Fruit fly (Drosophila melanogaster) whole organism, embryonic: ENCODE measurements around the gene CG1951.

Source experiments
- Atf-2 ChIP-seq: fragments of 200-800 bp; sonication (Bioruptor generic); optimal IDR thresholded peaks from 2 replicates; lab custom pipeline; 2016; ENCODE audit warnings: missing biosample characterization, missing genetic modification characterization
- Bdp1 ChIP-seq: fragments of 200-800 bp; sonication (Bioruptor generic); optimal IDR thresholded peaks from 3 replicates; lab custom pipeline; 2016; ENCODE audit warnings: missing biosample characterization, missing genetic modification characterization
- CG10267 ChIP-seq: fragments of 200-800 bp; sonication (Bioruptor generic); optimal IDR thresholded peaks from 2 replicates; lab custom pipeline; 2018; ENCODE audit warnings: missing biosample characterization, mild to moderate bottlenecking, missing genetic modification characterization, moderate library complexity
- CG10565 ChIP-seq: fragments of 200-800 bp; sonication (Bioruptor generic); optimal IDR thresholded peaks from 3 replicates; lab custom pipeline; 2016; ENCODE audit warnings: missing biosample characterization, mild to moderate bottlenecking, missing genetic modification characterization
- CG11093 ChIP-seq: fragments of 200-800 bp; sonication (Bioruptor generic); IDR thresholded peaks from 3 replicates; pipeline ENCODE4 v1.3.6; 2022; ENCODE audit warnings: missing biosample characterization, missing genetic modification characterization
- CG12391 ChIP-seq: fragments of 200-800 bp; sonication (Bioruptor generic); optimal IDR thresholded peaks from 3 replicates; lab custom pipeline; 2018; ENCODE audit warnings: missing biosample characterization, mild to moderate bottlenecking, missing genetic modification characterization, moderate library complexity
- CG12942 ChIP-seq: fragments of 200-800 bp; sonication (Bioruptor generic); optimal IDR thresholded peaks from 3 replicates; lab custom pipeline; 2016; ENCODE audit warnings: missing biosample characterization, missing genetic modification characterization
- CG13624 ChIP-seq: fragments of 200-800 bp; sonication (Bioruptor generic); optimal IDR thresholded peaks from 2 replicates; lab custom pipeline; 2016; ENCODE audit warnings: missing biosample characterization, missing genetic modification characterization
- CG13775 ChIP-seq: fragments of 200-800 bp; sonication (Bioruptor generic); optimal IDR thresholded peaks from 3 replicates; lab custom pipeline; 2017; ENCODE audit warnings: missing biosample characterization, mild to moderate bottlenecking, missing genetic modification characterization
- CG14441 ChIP-seq: fragments of 200-800 bp; sonication (Bioruptor generic); IDR thresholded peaks from 2 replicates; pipeline ENCODE4 v1.3.6; 2022; ENCODE audit warnings: missing biosample characterization, missing genetic modification characterization
- CG14667 ChIP-seq: fragments of 200-800 bp; sonication (Bioruptor generic); IDR thresholded peaks from 2 replicates; pipeline ENCODE4 v1.3.6; 2022; ENCODE audit warnings: missing biosample characterization, missing genetic modification characterization
- CG15269 ChIP-seq: fragments of 200-800 bp; sonication (Bioruptor generic); optimal IDR thresholded peaks from 2 replicates; lab custom pipeline; 2018; ENCODE audit warnings: missing biosample characterization, mild to moderate bottlenecking, missing genetic modification characterization, moderate library complexity
- CG15479 ChIP-seq: fragments of 200-800 bp; sonication (Bioruptor generic); optimal IDR thresholded peaks from 3 replicates; lab custom pipeline; 2019; ENCODE audit warnings: missing biosample characterization, mild to moderate bottlenecking, missing genetic modification characterization, moderate library complexity
- CG15514 ChIP-seq: fragments of 200-800 bp; sonication (Bioruptor generic); optimal IDR thresholded peaks from 3 replicates; lab custom pipeline; 2017; ENCODE audit warnings: missing biosample characterization, missing genetic modification characterization, mild to moderate bottlenecking, moderate library complexity, missing genetic modification reagents
- CG1792 ChIP-seq: fragments of 200-800 bp; sonication (Bioruptor generic); optimal IDR thresholded peaks from 2 replicates; lab custom pipeline; 2016; ENCODE audit warnings: missing biosample characterization, missing genetic modification characterization
- CG18476 ChIP-seq: fragments of 200-800 bp; sonication (Bioruptor generic); optimal IDR thresholded peaks from 2 replicates; lab custom pipeline; 2016; ENCODE audit warnings: missing biosample characterization, mild to moderate bottlenecking, missing genetic modification characterization
- CG31388 ChIP-seq: fragments of 200-800 bp; sonication (Bioruptor generic); optimal IDR thresholded peaks from 2 replicates; lab custom pipeline; 2016; ENCODE audit warnings: missing biosample characterization, missing genetic modification characterization
- CG32767 ChIP-seq: fragments of 200-800 bp; sonication (Bioruptor generic); IDR thresholded peaks from 2 replicates; pipeline ENCODE4 v1.3.6; 2022; ENCODE audit warnings: missing biosample characterization, missing genetic modification characterization
- CG3281 ChIP-seq: fragments of 200-800 bp; sonication (Bioruptor generic); optimal IDR thresholded peaks from 3 replicates; lab custom pipeline; 2017; ENCODE audit warnings: missing biosample characterization, mild to moderate bottlenecking, missing genetic modification characterization
- CG33213 ChIP-seq: fragments of 200-800 bp; sonication (Bioruptor generic); optimal IDR thresholded peaks from 3 replicates; lab custom pipeline; 2016; ENCODE audit warnings: missing biosample characterization, missing genetic modification characterization
- CG34422 ChIP-seq: fragments of 200-800 bp; sonication (Bioruptor generic); IDR thresholded peaks from 3 replicates; pipeline ENCODE4 v1.3.6; 2022; ENCODE audit warnings: missing biosample characterization, missing genetic modification characterization
- CG3847 ChIP-seq: fragments of 200-800 bp; sonication (Bioruptor generic); IDR thresholded peaks from 2 replicates; pipeline ENCODE4 v1.3.6; 2022; ENCODE audit warnings: missing biosample characterization, missing genetic modification characterization
- CG4282 ChIP-seq: fragments of 200-800 bp; sonication (Bioruptor generic); optimal IDR thresholded peaks from 2 replicates; lab custom pipeline; 2016; ENCODE audit warnings: missing biosample characterization, missing genetic modification characterization
- CG4424 ChIP-seq: fragments of 200-800 bp; sonication (Bioruptor generic); optimal IDR thresholded peaks from 3 replicates; lab custom pipeline; 2016; ENCODE audit warnings: missing biosample characterization, missing genetic modification characterization
- CG6813 ChIP-seq: fragments of 200-800 bp; sonication (Bioruptor generic); optimal IDR thresholded peaks from 2 replicates; lab custom pipeline; 2017; ENCODE audit warnings: missing biosample characterization, missing genetic modification characterization, mild to moderate bottlenecking, moderate library complexity, missing genetic modification reagents
- CG7271 ChIP-seq: fragments of 200-800 bp; sonication (Bioruptor generic); optimal IDR thresholded peaks from 2 replicates; lab custom pipeline; 2018; ENCODE audit warnings: missing biosample characterization, mild to moderate bottlenecking, missing genetic modification characterization, moderate library complexity
- CG8944 ChIP-seq: fragments of 200-800 bp; sonication (Bioruptor generic); optimal IDR thresholded peaks from 3 replicates; lab custom pipeline; 2016; ENCODE audit warnings: missing biosample characterization, missing genetic modification characterization
- Deaf1 ChIP-seq: fragments of 200-800 bp; optimal IDR thresholded peaks from 3 replicates; lab custom pipeline; 2019; ENCODE audit warnings: missing biosample characterization, mild to moderate bottlenecking, missing genetic modification characterization, moderate library complexity
- Dip3 ChIP-seq: fragments of 200-800 bp; sonication (Bioruptor generic); optimal IDR thresholded peaks from 3 replicates; lab custom pipeline; 2016; ENCODE audit warnings: missing biosample characterization, missing genetic modification characterization
- ERR ChIP-seq: fragments of 200-800 bp; sonication (Bioruptor generic); optimal IDR thresholded peaks from 2 replicates; lab custom pipeline; 2016; ENCODE audit warnings: missing biosample characterization, missing genetic modification characterization
- Ets97D ChIP-seq: fragments of 200-800 bp; sonication (Bioruptor generic); optimal IDR thresholded peaks from 3 replicates; lab custom pipeline; 2016; ENCODE audit warnings: missing biosample characterization, missing genetic modification characterization
- Rx ChIP-seq: fragments of 200-800 bp; sonication (Bioruptor generic); IDR thresholded peaks from 2 replicates; pipeline ENCODE4 v1.3.6; 2022; ENCODE audit warnings: missing biosample characterization, missing genetic modification characterization
- Spps ChIP-seq: fragments of 200-800 bp; sonication (Bioruptor generic); optimal IDR thresholded peaks from 2 replicates; lab custom pipeline; 2018; ENCODE audit warnings: missing biosample characterization, mild to moderate bottlenecking, missing genetic modification characterization
- Sry-δ ChIP-seq: fragments of 200-800 bp; sonication (Bioruptor generic); optimal IDR thresholded peaks from 2 replicates; lab custom pipeline; 2016; ENCODE audit warnings: missing biosample characterization, missing genetic modification characterization
- Ssrp ChIP-seq: fragments of 200-800 bp; sonication (Bioruptor generic); optimal IDR thresholded peaks from 2 replicates; lab custom pipeline; 2018; ENCODE audit warnings: missing biosample characterization, mild to moderate bottlenecking, missing genetic modification characterization, moderate library complexity
- Stat92E ChIP-seq, 3 experiments: fragments of >200 bp in 2 of 3; fragments of 200-800 bp in 1 of 3; sonication (Bioruptor generic) in 1 of 3; optimal IDR thresholded peaks; 2 replicates each; lab custom pipeline; 2017 to 2019; ENCODE audit warnings: missing biosample characterization in 3 of 3, missing genetic modification characterization in 3 of 3, mild to moderate bottlenecking in 1 of 3, moderate library complexity in 1 of 3
- btn ChIP-seq: fragments of 200-800 bp; sonication (Bioruptor generic); optimal IDR thresholded peaks from 2 replicates; lab custom pipeline; 2016; ENCODE audit warnings: missing biosample characterization, missing genetic modification characterization
- ci ChIP-seq: fragments of 200-800 bp; sonication (Bioruptor generic); IDR thresholded peaks from 3 replicates; pipeline ENCODE4 v1.3.6; 2022; ENCODE audit warnings: missing biosample characterization, missing genetic modification characterization
- corto ChIP-seq: fragments of 200-800 bp; sonication (Bioruptor generic); optimal IDR thresholded peaks from 2 replicates; lab custom pipeline; 2016; ENCODE audit warnings: missing biosample characterization, mild to moderate bottlenecking, missing genetic modification characterization, moderate library complexity
- crol ChIP-seq: fragments of 200-800 bp; sonication (Bioruptor generic); IDR thresholded peaks from 2 replicates; pipeline ENCODE4 v1.3.6; 2022; ENCODE audit warnings: missing biosample characterization, missing genetic modification characterization
- dimm ChIP-seq: fragments of 200-800 bp; sonication (Bioruptor generic); IDR thresholded peaks from 2 replicates; pipeline ENCODE4 v1.3.6; 2022; ENCODE audit warnings: missing biosample characterization, missing genetic modification characterization
- ems ChIP-seq: fragments of 200-800 bp; sonication (Bioruptor generic); optimal IDR thresholded peaks from 3 replicates; lab custom pipeline; 2016; ENCODE audit warnings: missing biosample characterization, missing genetic modification characterization
- grau ChIP-seq: fragments of 200-800 bp; optimal IDR thresholded peaks from 3 replicates; lab custom pipeline; 2019; ENCODE audit warnings: missing biosample characterization, mild to moderate bottlenecking, missing genetic modification characterization, moderate library complexity
- hbn ChIP-seq: fragments of 200-800 bp; sonication (Bioruptor generic); IDR thresholded peaks from 2 replicates; pipeline ENCODE4 v1.3.6; 2022; ENCODE audit warnings: missing biosample characterization, missing genetic modification characterization; ENCODE audit not compliant: partially characterized antibody
- ind ChIP-seq: fragments of 200-800 bp; sonication (Bioruptor generic); optimal IDR thresholded peaks from 3 replicates; lab custom pipeline; 2016; ENCODE audit warnings: missing biosample characterization, missing genetic modification characterization
- oc ChIP-seq: fragments of 200-800 bp; sonication (Bioruptor generic); optimal IDR thresholded peaks from 2 replicates; lab custom pipeline; 2018; ENCODE audit warnings: missing biosample characterization, mild to moderate bottlenecking, missing genetic modification characterization, moderate library complexity
- psq ChIP-seq: fragments of 200-800 bp; sonication (Bioruptor generic); optimal IDR thresholded peaks from 2 replicates; lab custom pipeline; 2017; ENCODE audit warnings: missing biosample characterization, missing genetic modification characterization
- sc ChIP-seq, 3 experiments: fragments of >200 bp in 2 of 3; fragments of 200-800 bp in 1 of 3; sonication (Bioruptor generic) in 1 of 3; optimal IDR thresholded peaks; 2 replicates in 2 of 3; 3 replicates in 1 of 3; lab custom pipeline; 2017; ENCODE audit warnings: mild to moderate bottlenecking in 1 of 3, missing biosample characterization in 1 of 3, missing genetic modification characterization in 1 of 3, missing genetic modification reagents in 1 of 3
- zen ChIP-seq: fragments of 200-800 bp; sonication (Bioruptor generic); optimal IDR thresholded peaks from 3 replicates; lab custom pipeline; 2018; ENCODE audit warnings: missing biosample characterization, mild to moderate bottlenecking, missing genetic modification characterization, moderate library complexity

CG1951 gene

dm6 chr3R:29063207-29063920 lies 36.3 kb downstream of the CG1951 start (continued):
- peak; percentile 77 for TF ChIP-seq CG3281 (GFP tag; lab: Kevin White, UChicago)
- TF ChIP-seq sc (optimal IDR thresholded peaks at IDR 0.05; lab: Kevin White, UChicago): no peak
- TF ChIP-seq sc (GFP tag; optimal IDR thresholded peaks at IDR 0.05; lab: Kevin White, UChicago): peak; percentile 63
- TF ChIP-seq CG33213: peak; percentile 35
- TF ChIP-seq CG14667 (GFP tag; lab: Robert Waterston, UW): no peak
- peak; percentile 46 for TF ChIP-seq Dip3
- TF ChIP-seq Stat92E (GFP tag; optimal IDR thresholded peaks at IDR 0.05; lab: Kevin White, UChicago): no peak
- no peak for TF ChIP-seq Rx (GFP tag; lab: Robert Waterston, UW)
- TF ChIP-seq CG11093 (GFP tag; lab: Robert Waterston, UW): no peak
- no peak for TF ChIP-seq ci (GFP tag; lab: Robert Waterston, UW)
- TF ChIP-seq psq (GFP tag; lab: Kevin White, UChicago): peak; percentile 3
- peak; percentile 87 for TF ChIP-seq CG15269 (tag; lab: Kevin White, UChicago)
- TF ChIP-seq CG6813: no peak
- no peak for TF ChIP-seq corto (GFP tag; lab: Kevin White, UChicago)
- TF ChIP-seq CG1792 (GFP tag; lab: Kevin White, UChicago): peak; percentile 25
- TF ChIP-seq CG12942: peak; percentile 10
- TF ChIP-seq CG15514: peak; percentile 30
- peak; percentile 38 for TF ChIP-seq zen (tag; lab: Kevin White, UChicago)
- peak; percentile 13 for TF ChIP-seq oc (tag; lab: Kevin White, UChicago)
- peak; percentile 83 for TF ChIP-seq CG13775 (GFP tag; lab: Kevin White, UChicago)
- TF ChIP-seq hbn (GFP tag; lab: Robert Waterston, UW): no peak
- TF ChIP-seq Ssrp (tag; lab: Kevin White, UChicago): peak; percentile 80
- no peak for TF ChIP-seq CG7271 (tag; lab: Kevin White, UChicago)
- no peak for TF ChIP-seq dimm (GFP tag; lab: Robert Waterston, UW)
- TF ChIP-seq Bdp1: peak; percentile 26
- peak; percentile 33 for TF ChIP-seq Deaf1 (tag; lab: Kevin White, UChicago)
- TF ChIP-seq CG14441: no peak
- TF ChIP-seq CG13624 (GFP tag; lab: Kevin White, UChicago): peak; percentile 59
- TF ChIP-seq CG3847 (GFP tag; lab: Robert Waterston, UW): no peak
- peak; percentile 4 for TF ChIP-seq ems (GFP tag; lab: Kevin White, UChicago)
- TF ChIP-seq grau (tag; lab: Kevin White, UChicago): peak; percentile 82
- TF ChIP-seq ind (GFP tag; lab: Kevin White, UChicago): peak; percentile 64
- TF ChIP-seq CG15479 (GFP tag; lab: Kevin White, UChicago): no peak
- no peak for TF ChIP-seq crol (GFP tag; lab: Robert Waterston, UW)
- no peak for TF ChIP-seq CG10565 (GFP tag; lab: Kevin White, UChicago)
- TF ChIP-seq CG32767: no peak
- peak; percentile 10 for TF ChIP-seq btn
- peak; percentile 94 for TF ChIP-seq Sry-δ (GFP tag; lab: Kevin White, UChicago)
- TF ChIP-seq Atf-2 (GFP tag; lab: Kevin White, UChicago): no peak
- peak; percentile 86 for TF ChIP-seq Ets97D (GFP tag; lab: Kevin White, UChicago)
- TF ChIP-seq CG18476 (GFP tag; lab: Kevin White, UChicago): peak; percentile 73
- peak; percentile 25 for TF ChIP-seq CG8944
- no peak for TF ChIP-seq CG31388
- TF ChIP-seq CG12391 (tag; lab: Kevin White, UChicago): peak; percentile 86
- no peak for TF ChIP-seq Spps
- peak; percentile 80 for TF ChIP-seq CG10267 (tag; lab: Kevin White, UChicago)
- peak; percentile 49 for TF ChIP-seq ERR (GFP tag; lab: Kevin White, UChicago)
- TF ChIP-seq CG4424 (GFP tag; lab: Kevin White, UChicago): peak; percentile 56
- TF ChIP-seq CG34422 (GFP tag; lab: Robert Waterston, UW): no peak
- peak; percentile 23 for TF ChIP-seq CG4282 (GFP tag; lab: Kevin White, UChicago)
